Fruit fly (Drosophila melanogaster) whole organism, prepupa: ENCODE data around the gene Cyp309a2.

Source experiments
- CG15336 ChIP-seq: fragments of 200-800 bp; sonication (Bioruptor generic); IDR thresholded peaks from 2 replicates; pipeline ENCODE4 v1.3.6; 2022; ENCODE audit warnings: missing biosample characterization, missing genetic modification characterization
- CG1621 ChIP-seq: fragments of 200-800 bp; sonication (Bioruptor generic); optimal IDR thresholded peaks from 3 replicates; lab custom pipeline; 2018; ENCODE audit warnings: missing biosample characterization, mild to moderate bottlenecking, missing genetic modification characterization
- CG3032 ChIP-seq: fragments of 200-800 bp; optimal IDR thresholded peaks from 2 replicates; lab custom pipeline; 2019; ENCODE audit warnings: missing biosample characterization, mild to moderate bottlenecking, missing genetic modification characterization, moderate library complexity
- CG34406 ChIP-seq: fragments of 200-800 bp; sonication (Bioruptor generic); optimal IDR thresholded peaks from 3 replicates; lab custom pipeline; 2016; ENCODE audit warnings: missing biosample characterization, missing genetic modification characterization
- Lpt ChIP-seq: fragments of 200-800 bp; sonication (Bioruptor generic); optimal IDR thresholded peaks from 3 replicates; lab custom pipeline; 2016; ENCODE audit warnings: missing biosample characterization, missing genetic modification characterization
- achi ChIP-seq: fragments of 200-800 bp; sonication (Bioruptor generic); optimal IDR thresholded peaks from 3 replicates; lab custom pipeline; 2016; ENCODE audit warnings: missing biosample characterization, missing genetic modification characterization
- cyc ChIP-seq: fragments of 200-800 bp; sonication (Bioruptor generic); optimal IDR thresholded peaks from 3 replicates; lab custom pipeline; 2016; ENCODE audit warnings: missing biosample characterization, missing genetic modification characterization
- dac ChIP-seq: fragments of 200-800 bp; sonication (Bioruptor generic); optimal IDR thresholded peaks from 2 replicates; lab custom pipeline; 2017; ENCODE audit warnings: missing biosample characterization, mild to moderate bottlenecking, missing genetic modification characterization
- dsx ChIP-seq: fragments of 200-800 bp; optimal IDR thresholded peaks from 3 replicates; lab custom pipeline; 2019; ENCODE audit warnings: missing biosample characterization, mild to moderate bottlenecking, missing genetic modification characterization, moderate library complexity; ENCODE audit not compliant: poor library complexity, severe bottlenecking
- esn ChIP-seq: fragments of 200-800 bp; sonication (Bioruptor generic); optimal IDR thresholded peaks from 2 replicates; lab custom pipeline; 2016; ENCODE audit warnings: missing biosample characterization, mild to moderate bottlenecking, missing genetic modification characterization, moderate library complexity
- pdm3 ChIP-seq: fragments of 200-800 bp; sonication (Bioruptor generic); optimal IDR thresholded peaks from 3 replicates; lab custom pipeline; 2016; ENCODE audit warnings: missing biosample characterization, missing genetic modification characterization
- ss ChIP-seq, 2 experiments: fragments of 200-800 bp; sonication (Bioruptor generic); optimal IDR thresholded peaks; 2 replicates in 1 of 2; 3 replicates in 1 of 2; lab custom pipeline; 2017 to 2018; ENCODE audit warnings: mild to moderate bottlenecking in 2 of 2, missing biosample characterization in 2 of 2, missing genetic modification characterization in 2 of 2, moderate library complexity in 1 of 2

DNA sequence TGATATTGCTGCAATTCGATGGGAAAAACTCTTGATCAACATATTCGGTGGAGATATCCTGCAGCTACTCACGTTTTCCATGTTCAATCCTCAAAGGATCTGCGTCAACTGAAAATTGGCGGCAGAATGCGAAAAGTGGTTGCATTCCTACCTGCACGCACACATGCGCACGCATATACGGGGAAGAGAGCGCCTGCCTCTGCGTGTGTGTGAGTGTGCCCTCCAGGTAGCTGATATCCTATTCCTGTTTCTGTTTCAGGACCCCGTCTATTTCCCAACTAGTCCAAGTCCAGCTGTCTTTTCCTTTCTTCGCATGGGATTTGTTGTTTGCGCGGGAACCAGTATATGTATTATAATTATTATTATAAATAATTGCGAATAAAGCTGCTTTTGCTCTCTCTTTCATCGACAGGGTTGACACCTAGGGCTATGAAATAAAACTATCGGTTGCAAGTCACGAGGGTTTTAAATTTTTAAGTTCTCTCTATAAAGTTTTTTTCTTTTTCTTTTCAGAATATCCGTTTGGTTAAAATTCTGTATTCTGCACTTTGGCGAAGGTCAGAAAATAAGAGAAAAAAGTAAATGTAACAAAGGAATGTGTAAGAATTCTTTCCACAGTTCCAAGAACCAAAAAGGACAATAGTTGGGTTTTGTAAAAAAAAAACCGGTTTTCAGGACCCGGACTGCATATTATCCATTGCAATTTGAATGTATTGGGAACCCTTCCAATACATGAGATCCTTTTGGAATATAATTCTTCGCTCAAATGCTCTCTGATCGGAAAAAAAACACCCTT lies 3.9 kb upstream of the Cyp309a2 start, which contains the start of gene insv:
- TF ChIP-seq dac (GFP tag; lab: Kevin White, UChicago) (no peak), esn (peak; percentile 20), dsx (no peak), ss (GFP tag; optimal IDR thresholded peaks at IDR 0.05; lab: Kevin White, UChicago) (no peak), CG3032 (tag; lab: Kevin White, UChicago) (no peak), pdm3 (GFP tag; lab: Kevin White, UChicago) (no peak), Lpt (GFP tag; lab: Kevin White, UChicago) (no peak), CG34406 (GFP tag; lab: Kevin White, UChicago) (no peak), CG1621 (tag; lab: Kevin White, UChicago) (no peak), achi (no peak), cyc (GFP tag; lab: Kevin White, UChicago) (no peak), CG15336 (GFP tag; lab: Robert Waterston, UW) (no peak)
